Worm (Caenorhabditis elegans): ENCODE measurements around the gene nhr-42.

nhr-42 gene

DNA sequence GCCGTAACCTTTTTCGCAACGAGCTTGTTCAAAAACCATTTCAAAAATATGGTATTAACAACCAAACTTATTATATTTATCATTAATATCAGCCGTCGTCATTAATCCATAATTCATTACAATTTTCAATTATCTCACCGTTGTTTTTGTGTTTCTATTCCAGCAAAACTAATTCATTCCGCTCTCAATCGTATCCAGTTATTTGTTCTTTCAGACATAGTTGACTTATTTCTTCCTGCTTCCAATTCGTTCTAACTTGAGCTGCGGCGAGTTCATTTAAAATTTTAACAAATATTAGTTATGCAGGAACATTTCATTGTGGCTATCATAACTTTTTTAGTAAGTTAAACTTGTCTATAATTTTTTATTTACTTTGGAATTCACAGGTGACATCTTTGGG lies 22.6 kb upstream of the nhr-42 start, which contains the start of gene srx-16:
Gene srx-16, plus strand, starts transcription at position 301 of the 400 bp plus-strand sequence.
- TF ChIP-seq ham-2 (GFP tag; optimal IDR thresholded peaks at IDR 0.05) = no peak

ce11 chrV:6979019-6979418 lies 19.6 kb upstream of the nhr-42 start, which contains the start of gene sre-12:
Gene sre-12, minus strand, starts transcription at chrV:6979119.
- TF ChIP-seq nhr-2 (tag; optimal IDR thresholded peaks at IDR 0.05) = no peak
- no peak for TF ChIP-seq lsy-2 (tag; optimal IDR thresholded peaks at IDR 0.05)

ce11 chrV:6982813-6983212 lies 15.8 kb upstream of the nhr-42 start, which contains the start of gene nhr-161:
Gene nhr-161, minus strand, starts transcription at chrV:6982913.
- TF ChIP-seq nhr-2 (tag; optimal IDR thresholded peaks at IDR 0.05) (no peak), zip-8 (tag; optimal IDR thresholded peaks at IDR 0.05) (no peak), sem-2 (GFP tag; optimal IDR thresholded peaks at IDR 0.05) (no peak), mab-5 (tag; optimal IDR thresholded peaks at IDR 0.05) (no peak), elt-1 (tag; optimal IDR thresholded peaks at IDR 0.05; ENCODE audit: borderline replicate concordance, insufficient read depth) (no peak), lin-32 (GFP tag; optimal IDR thresholded peaks at IDR 0.05) (no peak)

ce11 chrV:6985943-6986342 lies 12.7 kb upstream of the nhr-42 start, which contains the start of gene nhr-163:
Gene nhr-163, minus strand, starts transcription at chrV:6986043.
- TF ChIP-seq snpc-4 (tag; optimal IDR thresholded peaks at IDR 0.05) (no peak), lin-13 (tag; optimal IDR thresholded peaks at IDR 0.05) (no peak), nhr-76 (tag; optimal IDR thresholded peaks at IDR 0.05) (no peak), zip-8 (tag; optimal IDR thresholded peaks at IDR 0.05) (no peak), nhr-12 (tag; optimal IDR thresholded peaks at IDR 0.05) (no peak), elt-3 (tag; optimal IDR thresholded peaks at IDR 0.05) (no peak), unc-62 (GFP tag; optimal IDR thresholded peaks at IDR 0.05) (no peak), mab-5 (tag; optimal IDR thresholded peaks at IDR 0.05) (no peak), hlh-1 (tag; optimal IDR thresholded peaks at IDR 0.05) (no peak), ceh-83 (GFP tag; optimal IDR thresholded peaks at IDR 0.05) (no peak), blmp-1 (tag; optimal IDR thresholded peaks at IDR 0.05) (no peak), M03D4.4 (tag; optimal IDR thresholded peaks at IDR 0.05) (no peak), flh-1 (GFP tag; optimal IDR thresholded peaks at IDR 0.05) (no peak), cnd-1 (tag; optimal IDR thresholded peaks at IDR 0.05) (no peak), unc-39 (tag; optimal IDR thresholded peaks at IDR 0.05) (no peak), sptf-1 (tag; optimal IDR thresholded peaks at IDR 0.05) (no peak), ham-2 (GFP tag; optimal IDR thresholded peaks at IDR 0.05) (no peak), nhr-237 (tag; optimal IDR thresholded peaks at IDR 0.05) (no peak), ces-1 (GFP tag; optimal IDR thresholded peaks at IDR 0.05) (no peak), ceh-39 (tag; optimal IDR thresholded peaks at IDR 0.05) (no peak)

DNA sequence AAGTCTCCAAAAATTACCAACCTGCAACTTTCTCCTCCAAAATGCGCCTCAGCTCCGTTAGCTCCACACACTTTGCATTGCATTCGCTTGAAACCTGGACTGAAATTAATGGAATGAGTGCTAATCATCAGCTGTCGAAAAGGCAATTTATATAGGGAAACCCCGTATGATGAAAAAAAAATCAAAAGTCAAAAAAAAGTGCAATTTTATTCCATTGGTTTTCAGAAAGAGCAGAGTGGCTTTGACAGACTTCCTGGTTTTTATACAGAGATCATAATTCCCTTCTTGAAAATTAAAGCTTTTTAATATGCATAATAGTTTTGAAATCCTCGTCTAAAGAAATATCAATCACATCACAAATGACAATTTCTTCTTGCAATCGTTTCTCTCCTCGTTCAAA lies 10.9 kb upstream of the nhr-42 start, which contains the start of gene nhr-139:
Gene nhr-139, minus strand, starts transcription at position 101 of the 400 bp plus-strand sequence.
- TF ChIP-seq ceh-39 (tag; optimal IDR thresholded peaks at IDR 0.05) (no peak), sptf-1 (tag; optimal IDR thresholded peaks at IDR 0.05) (no peak), ztf-11 (tag; optimal IDR thresholded peaks at IDR 0.05) (no peak), nhr-12 (tag; optimal IDR thresholded peaks at IDR 0.05) (no peak), pha-4 (tag; optimal IDR thresholded peaks at IDR 0.05) (no peak), lin-13 (tag; optimal IDR thresholded peaks at IDR 0.05) (no peak), snpc-4 (tag; optimal IDR thresholded peaks at IDR 0.05) (no peak), mls-2 (tag; optimal IDR thresholded peaks at IDR 0.05) (no peak), ces-1 (GFP tag; optimal IDR thresholded peaks at IDR 0.05) (no peak), elt-1 (tag; optimal IDR thresholded peaks at IDR 0.05; ENCODE audit: borderline replicate concordance, insufficient read depth) (no peak), flh-1 (GFP tag; optimal IDR thresholded peaks at IDR 0.05) (no peak), lsy-2 (tag; optimal IDR thresholded peaks at IDR 0.05) (no peak)

- no peak for TF ChIP-seq elt-3 (tag; optimal IDR thresholded peaks at IDR 0.05)
- TF ChIP-seq zip-8 (tag; optimal IDR thresholded peaks at IDR 0.05) = no peak
- peak; percentile 93 for TF ChIP-seq elt-1 (tag; optimal IDR thresholded peaks at IDR 0.05; ENCODE audit: borderline replicate concordance, insufficient read depth)
- TF ChIP-seq snpc-4 (tag; optimal IDR thresholded peaks at IDR 0.05) = no peak
Measured at ce11 chrV:6989626-6990138, 8.9 kb upstream of the nhr-42 start, which contains the start of gene nhr-140. Gene nhr-140, minus strand, starts transcription at chrV:6989676.

DNA sequence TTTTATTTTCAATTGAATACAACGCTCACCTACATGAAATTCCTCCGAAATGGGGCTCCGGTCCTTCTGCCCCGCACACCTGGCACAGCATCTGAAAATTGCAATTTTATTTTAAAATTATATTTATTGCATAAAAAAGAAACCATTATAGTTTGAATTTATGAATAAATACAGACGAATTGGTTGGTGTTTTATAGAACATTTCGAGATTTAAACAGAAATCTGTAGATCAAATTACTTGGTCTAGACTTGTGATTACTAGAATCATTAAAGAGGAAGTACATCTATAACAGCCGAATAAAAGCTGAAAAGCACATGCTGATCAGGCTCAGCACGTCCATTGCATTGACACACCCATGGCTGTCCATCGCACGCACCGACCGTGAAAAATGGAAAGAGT lies 6.8 kb upstream of the nhr-42 start, which contains the start of gene nhr-162:
Gene nhr-162, minus strand, starts transcription at position 101 of the 400 bp plus-strand sequence.
- no peak for TF ChIP-seq lsy-2 (tag; optimal IDR thresholded peaks at IDR 0.05)
- TF ChIP-seq snpc-4 (tag; optimal IDR thresholded peaks at IDR 0.05) = no peak
- no peak for TF ChIP-seq ham-2 (GFP tag; optimal IDR thresholded peaks at IDR 0.05)
- no peak for TF ChIP-seq zip-8 (tag; optimal IDR thresholded peaks at IDR 0.05)
- TF ChIP-seq hlh-1 (tag; optimal IDR thresholded peaks at IDR 0.05) = no peak
- TF ChIP-seq lin-32 (GFP tag; optimal IDR thresholded peaks at IDR 0.05) = no peak

Data from whole organism, mixed stage, embryonic.